Fruit fly (Drosophila melanogaster) whole organism, embryonic: ENCODE results near the gene kirre.

Source experiments
- Adf1 ChIP-seq: fragments of 200-800 bp; sonication (Bioruptor generic); IDR thresholded peaks from 2 replicates; pipeline ENCODE4 v1.3.6; 2022; ENCODE audit warnings: missing biosample characterization, missing genetic modification characterization
- Antp ChIP-seq: fragments of 200-800 bp; sonication (Bioruptor generic); optimal IDR thresholded peaks from 3 replicates; lab custom pipeline; 2016; ENCODE audit warnings: missing biosample characterization, missing genetic modification characterization
- B-H2 ChIP-seq: fragments of 200-800 bp; sonication (Bioruptor generic); optimal IDR thresholded peaks from 2 replicates; lab custom pipeline; 2018; ENCODE audit warnings: missing biosample characterization, mild to moderate bottlenecking, missing genetic modification characterization
- Bdp1 ChIP-seq: fragments of 200-800 bp; sonication (Bioruptor generic); optimal IDR thresholded peaks from 3 replicates; lab custom pipeline; 2016; ENCODE audit warnings: missing biosample characterization, missing genetic modification characterization
- CG11723 ChIP-seq: fragments of 200-800 bp; sonication (Bioruptor generic); optimal IDR thresholded peaks from 2 replicates; lab custom pipeline; 2017; ENCODE audit warnings: missing biosample characterization, mild to moderate bottlenecking, missing genetic modification characterization
- CG12391 ChIP-seq: fragments of 200-800 bp; sonication (Bioruptor generic); optimal IDR thresholded peaks from 3 replicates; lab custom pipeline; 2018; ENCODE audit warnings: missing biosample characterization, mild to moderate bottlenecking, missing genetic modification characterization, moderate library complexity
- CG1603 ChIP-seq: fragments of 200-800 bp; sonication (Bioruptor generic); optimal IDR thresholded peaks from 2 replicates; lab custom pipeline; 2019; ENCODE audit warnings: missing biosample characterization, mild to moderate bottlenecking, missing genetic modification characterization, moderate library complexity
- CG18764 ChIP-seq: fragments of 200-800 bp; sonication (Bioruptor generic); optimal IDR thresholded peaks from 3 replicates; lab custom pipeline; 2016; ENCODE audit warnings: missing biosample characterization, missing genetic modification characterization
- CG2116 ChIP-seq: fragments of 200-800 bp; sonication (Bioruptor generic); optimal IDR thresholded peaks from 3 replicates; lab custom pipeline; 2018; ENCODE audit warnings: missing biosample characterization, mild to moderate bottlenecking, missing genetic modification characterization
- CG30403 ChIP-seq: fragments of 200-800 bp; sonication (Bioruptor generic); optimal IDR thresholded peaks from 3 replicates; lab custom pipeline; 2016; ENCODE audit warnings: missing biosample characterization, missing genetic modification characterization
- CG3281 ChIP-seq: fragments of 200-800 bp; sonication (Bioruptor generic); optimal IDR thresholded peaks from 3 replicates; lab custom pipeline; 2017; ENCODE audit warnings: missing biosample characterization, mild to moderate bottlenecking, missing genetic modification characterization
- CG34376 ChIP-seq: fragments of 200-800 bp; sonication (Bioruptor generic); optimal IDR thresholded peaks from 2 replicates; lab custom pipeline; 2018; ENCODE audit warnings: missing biosample characterization, mild to moderate bottlenecking, missing genetic modification characterization
- CG3847 ChIP-seq: fragments of 200-800 bp; sonication (Bioruptor generic); IDR thresholded peaks from 2 replicates; pipeline ENCODE4 v1.3.6; 2022; ENCODE audit warnings: missing biosample characterization, missing genetic modification characterization
- CG4328 ChIP-seq: fragments of 200-800 bp; sonication (Bioruptor generic); optimal IDR thresholded peaks from 3 replicates; lab custom pipeline; 2017; ENCODE audit warnings: missing biosample characterization, missing genetic modification reagents, missing genetic modification characterization
- CG43689 ChIP-seq: fragments of 200-800 bp; sonication (Bioruptor generic); IDR thresholded peaks from 2 replicates; pipeline ENCODE4 v1.3.6; 2022; ENCODE audit warnings: missing biosample characterization, missing genetic modification characterization
- CG4730 ChIP-seq: fragments of 200-800 bp; sonication (Bioruptor generic); IDR thresholded peaks from 2 replicates; pipeline ENCODE4 v1.3.6; 2022; ENCODE audit warnings: missing biosample characterization, missing genetic modification characterization
- CG5953 ChIP-seq: fragments of 200-800 bp; sonication (Bioruptor generic); IDR thresholded peaks from 2 replicates; pipeline ENCODE4 v1.3.6; 2022; ENCODE audit warnings: missing biosample characterization, missing genetic modification characterization
- Chrac-16 ChIP-seq: fragments of 200-800 bp; sonication (Bioruptor generic); optimal IDR thresholded peaks from 3 replicates; lab custom pipeline; 2016; ENCODE audit warnings: missing biosample characterization, missing genetic modification characterization
- Dbx ChIP-seq: fragments of 200-800 bp; sonication (Bioruptor generic); IDR thresholded peaks from 3 replicates; pipeline ENCODE4 v1.3.6; 2022; ENCODE audit warnings: missing biosample characterization, missing genetic modification characterization
- Dp ChIP-seq: fragments of 200-800 bp; sonication (Bioruptor generic); optimal IDR thresholded peaks from 2 replicates; lab custom pipeline; 2018; ENCODE audit warnings: missing biosample characterization, mild to moderate bottlenecking, missing genetic modification characterization, moderate library complexity
- Drgx ChIP-seq: fragments of 200-800 bp; sonication (Bioruptor generic); IDR thresholded peaks from 2 replicates; pipeline ENCODE4 v1.3.6; 2022; ENCODE audit warnings: missing biosample characterization, missing genetic modification characterization
- Elba2 ChIP-seq: fragments of 200-800 bp; sonication (Bioruptor generic); optimal IDR thresholded peaks from 3 replicates; lab custom pipeline; 2016; ENCODE audit warnings: missing biosample characterization, missing genetic modification characterization
- HLH4C ChIP-seq: fragments of 200-800 bp; sonication (Bioruptor generic); IDR thresholded peaks from 3 replicates; pipeline ENCODE4 v1.3.6; 2022; ENCODE audit warnings: missing biosample characterization, missing genetic modification characterization; ENCODE audit not compliant: partially characterized antibody
- Med ChIP-seq: fragments of 200-800 bp; sonication (Bioruptor generic); peaks from one replicate; lab custom pipeline; 2016; ENCODE audit warnings: missing biosample characterization, missing genetic modification characterization, mild to moderate bottlenecking, inconsistent platforms, moderate library complexity
- Neu2 ChIP-seq: fragments of 200-800 bp; sonication (Bioruptor generic); optimal IDR thresholded peaks from 3 replicates; lab custom pipeline; 2016; ENCODE audit warnings: missing biosample characterization, missing genetic modification characterization, borderline replicate concordance
- Oli ChIP-seq: fragments of 200-800 bp; sonication (Bioruptor generic); optimal IDR thresholded peaks from 2 replicates; lab custom pipeline; 2018; ENCODE audit warnings: missing biosample characterization, mild to moderate bottlenecking, missing genetic modification characterization, moderate library complexity
- Sox102F ChIP-seq: fragments of 200-800 bp; sonication (Bioruptor generic); optimal IDR thresholded peaks from 2 replicates; lab custom pipeline; 2018; ENCODE audit warnings: missing biosample characterization, mild to moderate bottlenecking, missing genetic modification characterization, moderate library complexity
- Xbp1 ChIP-seq: fragments of 200-800 bp; sonication (Bioruptor generic); optimal IDR thresholded peaks from 3 replicates; lab custom pipeline; 2016; ENCODE audit warnings: missing biosample characterization, mild to moderate bottlenecking, missing genetic modification characterization
- ap ChIP-seq: fragments of 200-800 bp; sonication (Bioruptor generic); IDR thresholded peaks from 2 replicates; pipeline ENCODE4 v1.3.6; 2022; ENCODE audit warnings: missing biosample characterization, missing genetic modification characterization
- bsh ChIP-seq, 2 experiments: fragments of 200-800 bp; sonication (Bioruptor generic); optimal IDR thresholded peaks; 2 replicates each; lab custom pipeline; 2017 to 2018; ENCODE audit warnings: mild to moderate bottlenecking in 2 of 2, missing biosample characterization in 2 of 2, missing genetic modification characterization in 2 of 2, moderate library complexity in 1 of 2
- btn ChIP-seq: fragments of 200-800 bp; sonication (Bioruptor generic); optimal IDR thresholded peaks from 2 replicates; lab custom pipeline; 2016; ENCODE audit warnings: missing biosample characterization, missing genetic modification characterization
- ci ChIP-seq: fragments of 200-800 bp; sonication (Bioruptor generic); IDR thresholded peaks from 3 replicates; pipeline ENCODE4 v1.3.6; 2022; ENCODE audit warnings: missing biosample characterization, missing genetic modification characterization
- croc ChIP-seq: fragments of 200-800 bp; sonication (Bioruptor generic); conservative IDR thresholded peaks from 3 replicates; pipeline ENCODE4 v1.3.6; 2022; ENCODE audit warnings: missing biosample characterization, missing genetic modification characterization
- disco-r ChIP-seq: fragments of 200-800 bp; sonication (Bioruptor generic); optimal IDR thresholded peaks from 2 replicates; lab custom pipeline; 2016; ENCODE audit warnings: missing biosample characterization, missing genetic modification characterization
- fd102C ChIP-seq: fragments of 200-800 bp; sonication (Bioruptor generic); optimal IDR thresholded peaks from 2 replicates; lab custom pipeline; 2018; ENCODE audit warnings: missing biosample characterization, mild to moderate bottlenecking, missing genetic modification characterization, moderate library complexity
- gce ChIP-seq: fragments of 200-800 bp; sonication (Bioruptor generic); IDR thresholded peaks from 3 replicates; pipeline ENCODE4 v1.3.6; 2022; ENCODE audit warnings: missing biosample characterization, missing genetic modification characterization
- gem ChIP-seq: fragments of 200-800 bp; sonication (Bioruptor generic); optimal IDR thresholded peaks from 2 replicates; lab custom pipeline; 2019; ENCODE audit warnings: missing biosample characterization, mild to moderate bottlenecking, missing genetic modification characterization, moderate library complexity
- hb ChIP-seq: fragments of 200-800 bp; sonication (Bioruptor generic); IDR thresholded peaks from 3 replicates; pipeline ENCODE4 v1.3.6; 2022; ENCODE audit warnings: missing biosample characterization, missing genetic modification characterization; ENCODE audit not compliant: partially characterized antibody
- her ChIP-seq: fragments of 200-800 bp; sonication (Bioruptor generic); optimal IDR thresholded peaks from 2 replicates; lab custom pipeline; 2016; ENCODE audit warnings: missing biosample characterization, missing genetic modification characterization
- lilli ChIP-seq: fragments of 200-800 bp; sonication (Bioruptor generic); optimal IDR thresholded peaks from 3 replicates; lab custom pipeline; 2016; ENCODE audit warnings: missing biosample characterization, missing genetic modification characterization
- nom ChIP-seq: fragments of 200-800 bp; sonication (Bioruptor generic); optimal IDR thresholded peaks from 2 replicates; lab custom pipeline; 2017; ENCODE audit warnings: missing biosample characterization, missing genetic modification characterization, mild to moderate bottlenecking, moderate library complexity, missing genetic modification reagents
- otp ChIP-seq: fragments of 200-800 bp; sonication (Bioruptor generic); IDR thresholded peaks from 3 replicates; pipeline ENCODE4, ENCODE4 v1.3.6; 2022; ENCODE audit warnings: missing biosample characterization, missing genetic modification characterization
- prd ChIP-seq, 3 experiments: fragments of >200 bp in 2 of 3; fragments of 200-800 bp in 1 of 3; sonication (Bioruptor generic) in 1 of 3; optimal IDR thresholded peaks in 2 of 3; IDR thresholded peaks in 1 of 3; 2 replicates in 2 of 3; 3 replicates in 1 of 3; pipeline versions ENCODE4 v1.3.6 to Lab custom; 2017 to 2022; ENCODE audit warnings: missing biosample characterization in 1 of 3, missing genetic modification characterization in 1 of 3
- psq ChIP-seq: fragments of 200-800 bp; sonication (Bioruptor generic); optimal IDR thresholded peaks from 2 replicates; lab custom pipeline; 2017; ENCODE audit warnings: missing biosample characterization, missing genetic modification characterization
- row ChIP-seq: fragments of 200-800 bp; sonication (Bioruptor generic); IDR thresholded peaks from 3 replicates; pipeline ENCODE4 v1.3.6; 2022; ENCODE audit warnings: missing biosample characterization, missing genetic modification characterization
- salm ChIP-seq: fragments of 200-800 bp; sonication (Bioruptor generic); optimal IDR thresholded peaks from 2 replicates; lab custom pipeline; 2018; ENCODE audit warnings: missing biosample characterization, mild to moderate bottlenecking, missing genetic modification characterization
- sc ChIP-seq, 3 experiments: fragments of >200 bp in 2 of 3; fragments of 200-800 bp in 1 of 3; sonication (Bioruptor generic) in 1 of 3; optimal IDR thresholded peaks; 2 replicates in 2 of 3; 3 replicates in 1 of 3; lab custom pipeline; 2017; ENCODE audit warnings: mild to moderate bottlenecking in 1 of 3, missing biosample characterization in 1 of 3, missing genetic modification characterization in 1 of 3, missing genetic modification reagents in 1 of 3
- sens ChIP-seq: fragments of 200-800 bp; sonication (Bioruptor generic); peaks from one replicate; lab custom pipeline; 2016; ENCODE audit warnings: missing biosample characterization, missing genetic modification characterization
- trem ChIP-seq: fragments of 200-800 bp; optimal IDR thresholded peaks from 3 replicates; lab custom pipeline; 2019; ENCODE audit warnings: missing biosample characterization, mild to moderate bottlenecking, missing genetic modification characterization, moderate library complexity
- vfl ChIP-seq: fragments of 200-800 bp; sonication (Bioruptor generic); optimal IDR thresholded peaks from 2 replicates; lab custom pipeline; 2016; ENCODE audit warnings: missing biosample characterization, missing genetic modification characterization
- wek ChIP-seq: fragments of 200-800 bp; sonication (Bioruptor generic); optimal IDR thresholded peaks from 3 replicates; lab custom pipeline; 2018; ENCODE audit warnings: missing biosample characterization, mild to moderate bottlenecking, missing genetic modification characterization, moderate library complexity

The kirre gene

DNA sequence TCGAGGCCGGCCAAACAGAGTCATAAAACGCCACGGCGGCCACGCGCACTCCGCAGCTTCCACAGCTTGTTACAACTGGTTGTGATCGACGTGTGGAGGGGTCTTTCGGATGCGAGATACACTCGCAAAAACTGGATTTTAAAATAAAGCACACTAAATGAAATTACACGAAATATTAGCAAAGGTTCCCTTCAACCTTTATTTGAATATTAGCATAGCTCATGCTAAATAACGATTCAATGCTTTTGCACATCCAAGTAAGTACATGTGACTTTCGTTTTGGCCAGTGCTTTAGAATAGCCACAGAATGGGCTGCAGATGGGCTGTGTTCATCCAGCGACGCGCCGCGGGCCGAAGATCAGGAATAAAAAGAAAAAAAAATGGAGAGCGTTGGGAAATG lies 305.8 kb downstream of the kirre start (continued):
- TF ChIP-seq Dbx = no peak
- TF ChIP-seq salm = no peak
- no peak for TF ChIP-seq vfl
- TF ChIP-seq Dp (GFP tag; lab: Kevin White, UChicago) = no peak
- TF ChIP-seq Adf1 = no peak
- TF ChIP-seq CG18764 (GFP tag; lab: Kevin White, UChicago) = peak; percentile 68
- peak; percentile 51 for TF ChIP-seq her
- peak; percentile 33; the same call in 1 of the 2 replicates for TF ChIP-seq CG43689 (GFP tag; lab: Robert Waterston, UW)
- no peak for TF ChIP-seq wek (GFP tag; lab: Kevin White, UChicago)
- peak; percentile 38; the same call in 1 of the 2 replicates for TF ChIP-seq CG3847 (GFP tag; lab: Robert Waterston, UW)
- peak; percentile 72 for TF ChIP-seq Oli
- TF ChIP-seq CG4730 (GFP tag; lab: Robert Waterston, UW) = peak; percentile 54
- no peak for TF ChIP-seq CG4328 (GFP tag; lab: Kevin White, UChicago)
- no peak for TF ChIP-seq Elba2 (GFP tag; lab: Kevin White, UChicago)
- TF ChIP-seq CG3281 (GFP tag; lab: Kevin White, UChicago) = no peak
- no peak for TF ChIP-seq B-H2 (GFP tag; lab: Kevin White, UChicago)
- TF ChIP-seq Antp = peak; percentile 81
- TF ChIP-seq Chrac-16 (GFP tag; lab: Kevin White, UChicago) = peak; percentile 62
- peak; percentile 39 for TF ChIP-seq btn (GFP tag; lab: Kevin White, UChicago)
- TF ChIP-seq HLH4C = no peak
- peak; percentile 58 for TF ChIP-seq Bdp1 (GFP tag; lab: Kevin White, UChicago)
- TF ChIP-seq disco-r (GFP tag; lab: Kevin White, UChicago) = peak; percentile 8
- no peak for TF ChIP-seq fd102C (GFP tag; lab: Kevin White, UChicago)
- TF ChIP-seq Xbp1 (GFP tag; lab: Kevin White, UChicago) = peak; percentile 71
- peak; percentile 41 for TF ChIP-seq ap (GFP tag; lab: Robert Waterston, UW)
- TF ChIP-seq trem = peak; percentile 71
- TF ChIP-seq lilli = peak; percentile 63
- peak; percentile 17 for TF ChIP-seq CG11723 (GFP tag; lab: Kevin White, UChicago)
- peak; percentile 69 for TF ChIP-seq CG30403 (GFP tag; lab: Kevin White, UChicago)
- TF ChIP-seq CG2116 (GFP tag; lab: Kevin White, UChicago) = peak; percentile 16
- TF ChIP-seq sc (optimal IDR thresholded peaks at IDR 0.05; lab: Kevin White, UChicago) = no peak
- TF ChIP-seq sc (GFP tag; optimal IDR thresholded peaks at IDR 0.05; lab: Kevin White, UChicago) = peak; percentile 68
- TF ChIP-seq CG5953 (GFP tag; lab: Robert Waterston, UW) = peak; percentile 53; the same call in 1 of the 2 replicates
- TF ChIP-seq CG12391 (tag; lab: Kevin White, UChicago) = peak; percentile 69
- no peak for TF ChIP-seq hb (GFP tag; lab: Robert Waterston, UW)
- TF ChIP-seq psq (GFP tag; lab: Kevin White, UChicago) = no peak

DNA sequence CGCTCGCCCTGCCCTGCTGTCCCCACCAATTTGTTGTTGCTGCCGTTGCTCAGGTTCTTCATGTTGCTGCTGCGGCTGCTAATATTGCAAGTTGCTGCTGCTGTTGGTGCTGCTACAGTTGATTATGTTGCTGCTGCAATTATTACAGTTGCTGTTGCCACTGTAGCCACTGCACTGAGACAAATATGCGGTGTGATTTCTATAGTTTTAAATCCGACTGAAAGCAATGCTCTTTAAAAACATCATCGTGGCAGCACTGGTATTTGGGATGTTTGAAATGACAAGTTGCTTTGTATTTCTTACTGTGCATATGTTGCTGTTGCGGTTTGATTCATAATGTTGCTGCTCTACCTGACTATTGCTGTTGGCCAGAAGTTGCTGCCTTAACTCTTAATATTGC lies 307.5 kb downstream of the kirre start:
- no peak for TF ChIP-seq croc (GFP tag; lab: Robert Waterston, UW)
- peak; percentile 9 for TF ChIP-seq gem (tag; lab: Kevin White, UChicago)
- peak; percentile 51 for TF ChIP-seq nom (GFP tag; lab: Kevin White, UChicago)
- TF ChIP-seq ci (GFP tag; lab: Robert Waterston, UW) = peak; percentile 46; the same call in 1 of the 3 replicates
- TF ChIP-seq Drgx (GFP tag; lab: Robert Waterston, UW) = peak; percentile 94
- TF ChIP-seq Neu2 (GFP tag; lab: Kevin White, UChicago) = no peak
- no peak for TF ChIP-seq prd (optimal IDR thresholded peaks at IDR 0.05; lab: Kevin White, UChicago)
- peak; percentile 9; the same call in 1 of the 3 replicates for TF ChIP-seq prd (GFP tag; IDR thresholded peaks at IDR 0.05; lab: Robert Waterston, UW)
- peak; percentile 77 for TF ChIP-seq sens
- TF ChIP-seq B-H2 (GFP tag; lab: Kevin White, UChicago) = no peak
- TF ChIP-seq bsh (GFP tag; optimal IDR thresholded peaks at IDR 0.05; lab: Kevin White, UChicago) = peak; percentile 31 to 75
- no peak for TF ChIP-seq CG34376 (GFP tag; lab: Kevin White, UChicago)
- no peak for TF ChIP-seq row
- TF ChIP-seq Med = peak; percentile 59
- TF ChIP-seq Sox102F = peak; percentile 25
- peak; percentile 43 for TF ChIP-seq CG1603 (tag; lab: Kevin White, UChicago)
- TF ChIP-seq gce = peak; percentile 43; the same call in 1 of the 3 replicates
- 0 out of 3 replicates have a peak, but pooled peaks have one; percentile 22 for TF ChIP-seq otp (GFP tag; lab: Robert Waterston, UW)
